Fruit fly (Drosophila melanogaster) whole organism, embryonic: ENCODE data around the gene Mocs1.

Source experiments
- CG10366 ChIP-seq: fragments of 200-800 bp; sonication (Bioruptor generic); IDR thresholded peaks from 2 replicates; pipeline ENCODE4 v1.3.6; 2022; ENCODE audit warnings: missing biosample characterization, missing genetic modification characterization
- CG10959 ChIP-seq: fragments of 200-800 bp; sonication (Bioruptor generic); IDR thresholded peaks from 2 replicates; pipeline ENCODE4 v1.3.6; 2022; ENCODE audit warnings: missing biosample characterization, missing genetic modification characterization
- CG13894 ChIP-seq: fragments of 200-800 bp; sonication (Bioruptor generic); optimal IDR thresholded peaks from 3 replicates; lab custom pipeline; 2018; ENCODE audit warnings: missing biosample characterization, mild to moderate bottlenecking, missing genetic modification characterization, moderate library complexity
- CG14710 ChIP-seq: fragments of 200-800 bp; sonication (Bioruptor generic); optimal IDR thresholded peaks from 3 replicates; lab custom pipeline; 2019; ENCODE audit warnings: missing biosample characterization, mild to moderate bottlenecking, missing genetic modification characterization, moderate library complexity
- CG15514 ChIP-seq: fragments of 200-800 bp; sonication (Bioruptor generic); optimal IDR thresholded peaks from 3 replicates; lab custom pipeline; 2017; ENCODE audit warnings: missing biosample characterization, missing genetic modification characterization, mild to moderate bottlenecking, moderate library complexity, missing genetic modification reagents
- CG18599 ChIP-seq: fragments of 200-800 bp; sonication (Bioruptor generic); optimal IDR thresholded peaks from 3 replicates; lab custom pipeline; 2017; ENCODE audit warnings: missing biosample characterization, missing genetic modification characterization, mild to moderate bottlenecking, moderate library complexity, missing genetic modification reagents
- CG2129 ChIP-seq: fragments of 200-800 bp; sonication (Bioruptor generic); IDR thresholded peaks from 2 replicates; pipeline ENCODE4 v1.3.6; 2022; ENCODE audit warnings: missing biosample characterization, missing genetic modification characterization; ENCODE audit not compliant: partially characterized antibody
- CG30403 ChIP-seq: fragments of 200-800 bp; sonication (Bioruptor generic); optimal IDR thresholded peaks from 3 replicates; lab custom pipeline; 2016; ENCODE audit warnings: missing biosample characterization, missing genetic modification characterization
- CG34376 ChIP-seq: fragments of 200-800 bp; sonication (Bioruptor generic); optimal IDR thresholded peaks from 2 replicates; lab custom pipeline; 2018; ENCODE audit warnings: missing biosample characterization, mild to moderate bottlenecking, missing genetic modification characterization
- CG3847 ChIP-seq: fragments of 200-800 bp; sonication (Bioruptor generic); IDR thresholded peaks from 2 replicates; pipeline ENCODE4 v1.3.6; 2022; ENCODE audit warnings: missing biosample characterization, missing genetic modification characterization
- CG6654 ChIP-seq: fragments of 200-800 bp; sonication (Bioruptor generic); optimal IDR thresholded peaks from 2 replicates; lab custom pipeline; 2017; ENCODE audit warnings: missing biosample characterization, mild to moderate bottlenecking, missing genetic modification characterization
- CG6813 ChIP-seq: fragments of 200-800 bp; sonication (Bioruptor generic); optimal IDR thresholded peaks from 2 replicates; lab custom pipeline; 2017; ENCODE audit warnings: missing biosample characterization, missing genetic modification characterization, mild to moderate bottlenecking, moderate library complexity, missing genetic modification reagents
- CG7271 ChIP-seq: fragments of 200-800 bp; sonication (Bioruptor generic); optimal IDR thresholded peaks from 2 replicates; lab custom pipeline; 2018; ENCODE audit warnings: missing biosample characterization, mild to moderate bottlenecking, missing genetic modification characterization, moderate library complexity
- CG8359 ChIP-seq: fragments of 200-800 bp; sonication (Bioruptor generic); optimal IDR thresholded peaks from 2 replicates; lab custom pipeline; 2017; ENCODE audit warnings: missing biosample characterization, mild to moderate bottlenecking, missing genetic modification characterization, borderline replicate concordance
- CG8388 ChIP-seq: fragments of 200-800 bp; sonication (Bioruptor generic); optimal IDR thresholded peaks from 2 replicates; lab custom pipeline; 2019; ENCODE audit warnings: missing biosample characterization, mild to moderate bottlenecking, missing genetic modification characterization, moderate library complexity
- CG8765 ChIP-seq: fragments of 200-800 bp; sonication (Bioruptor generic); IDR thresholded peaks from 2 replicates; pipeline ENCODE4 v1.3.6; 2022; ENCODE audit warnings: missing biosample characterization, missing genetic modification characterization
- Dip3 ChIP-seq: fragments of 200-800 bp; sonication (Bioruptor generic); optimal IDR thresholded peaks from 3 replicates; lab custom pipeline; 2016; ENCODE audit warnings: missing biosample characterization, missing genetic modification characterization
- Fer3 ChIP-seq: fragments of 200-800 bp; sonication (Bioruptor generic); optimal IDR thresholded peaks from 2 replicates; lab custom pipeline; 2018; ENCODE audit warnings: missing biosample characterization, mild to moderate bottlenecking, missing genetic modification characterization, moderate library complexity
- HHEX ChIP-seq: fragments of 200-800 bp; sonication (Bioruptor generic); optimal IDR thresholded peaks from 3 replicates; lab custom pipeline; 2017; ENCODE audit warnings: missing biosample characterization, mild to moderate bottlenecking, missing genetic modification characterization, missing genetic modification reagents
- HLHmδ ChIP-seq: fragments of 200-800 bp; sonication (Bioruptor generic); optimal IDR thresholded peaks from 2 replicates; lab custom pipeline; 2018; ENCODE audit warnings: missing biosample characterization, mild to moderate bottlenecking, missing genetic modification characterization, moderate library complexity
- Hsf ChIP-seq: fragments of 200-800 bp; sonication (Bioruptor generic); optimal IDR thresholded peaks from 3 replicates; lab custom pipeline; 2016; ENCODE audit warnings: missing biosample characterization, missing genetic modification characterization
- MBD-R2 ChIP-seq: fragments of 200-800 bp; sonication (Bioruptor generic); IDR thresholded peaks from 2 replicates; pipeline ENCODE4 v1.3.6; 2022; ENCODE audit warnings: missing biosample characterization, missing genetic modification characterization
- NC2α ChIP-seq: fragments of 200-800 bp; sonication (Bioruptor generic); optimal IDR thresholded peaks from 2 replicates; lab custom pipeline; 2016; ENCODE audit warnings: missing biosample characterization, missing genetic modification characterization
- Opbp ChIP-seq: fragments of 200-800 bp; sonication (Bioruptor generic); IDR thresholded peaks from 3 replicates; pipeline ENCODE4 v1.3.6; 2022; ENCODE audit warnings: missing biosample characterization, missing genetic modification characterization; ENCODE audit not compliant: partially characterized antibody
- Optix ChIP-seq: fragments of 200-800 bp; sonication (Bioruptor generic); IDR thresholded peaks from 3 replicates; pipeline ENCODE4 v1.3.6; 2022; ENCODE audit warnings: missing biosample characterization, missing genetic modification characterization
- Sox100B ChIP-seq: fragments of 200-800 bp; sonication (Bioruptor generic); optimal IDR thresholded peaks from 3 replicates; lab custom pipeline; 2018; ENCODE audit warnings: missing biosample characterization, mild to moderate bottlenecking, missing genetic modification characterization
- Sry-δ ChIP-seq: fragments of 200-800 bp; sonication (Bioruptor generic); optimal IDR thresholded peaks from 2 replicates; lab custom pipeline; 2016; ENCODE audit warnings: missing biosample characterization, missing genetic modification characterization
- Taf1 ChIP-seq: fragments of 200-800 bp; sonication (Bioruptor generic); IDR thresholded peaks from 2 replicates; pipeline ENCODE4 v1.3.6; 2022; ENCODE audit warnings: missing biosample characterization, missing genetic modification characterization
- amos ChIP-seq: fragments of 200-800 bp; sonication (Bioruptor generic); IDR thresholded peaks from 2 replicates; pipeline ENCODE4 v1.3.6; 2022; ENCODE audit warnings: missing biosample characterization, missing genetic modification characterization; ENCODE audit not compliant: partially characterized antibody
- aop ChIP-seq: fragments of 200-800 bp; sonication (Bioruptor generic); IDR thresholded peaks from 2 replicates; pipeline ENCODE4 v1.3.6; 2022; ENCODE audit warnings: missing biosample characterization, missing genetic modification characterization
- ara ChIP-seq: fragments of 200-800 bp; sonication (Bioruptor generic); IDR thresholded peaks from 2 replicates; pipeline ENCODE4 v1.3.6; 2022; ENCODE audit warnings: missing biosample characterization, missing genetic modification characterization
- az2 ChIP-seq: fragments of 200-800 bp; sonication (Bioruptor generic); optimal IDR thresholded peaks from 3 replicates; lab custom pipeline; 2016; ENCODE audit warnings: missing biosample characterization, missing genetic modification characterization
- cad ChIP-seq: fragments of >200 bp; optimal IDR thresholded peaks from 2 replicates; lab custom pipeline; 2017; ENCODE audit warnings: missing biosample characterization, missing genetic modification characterization
- cwo ChIP-seq: fragments of 200-800 bp; sonication (Bioruptor generic); optimal IDR thresholded peaks from 3 replicates; lab custom pipeline; 2017; ENCODE audit warnings: missing biosample characterization, missing genetic modification characterization, mild to moderate bottlenecking, moderate library complexity, missing genetic modification reagents
- disco-r ChIP-seq: fragments of 200-800 bp; sonication (Bioruptor generic); optimal IDR thresholded peaks from 2 replicates; lab custom pipeline; 2016; ENCODE audit warnings: missing biosample characterization, missing genetic modification characterization
- esg ChIP-seq: fragments of 200-800 bp; sonication (Bioruptor generic); conservative IDR thresholded peaks from 2 replicates; pipeline ENCODE4 v1.3.6; 2022; ENCODE audit warnings: missing biosample characterization, missing genetic modification characterization
- klu ChIP-seq: fragments of 200-800 bp; sonication (Bioruptor generic); IDR thresholded peaks from 2 replicates; pipeline ENCODE4 v1.3.6; 2022; ENCODE audit warnings: missing biosample characterization, missing genetic modification characterization
- mam ChIP-seq: fragments of 200-800 bp; sonication (Bioruptor generic); optimal IDR thresholded peaks from 3 replicates; lab custom pipeline; 2016; ENCODE audit warnings: missing biosample characterization, missing genetic modification characterization
- mld ChIP-seq: fragments of 200-800 bp; sonication (Bioruptor generic); IDR thresholded peaks from 3 replicates; pipeline ENCODE4 v1.3.6; 2022; ENCODE audit warnings: missing biosample characterization, missing genetic modification characterization; ENCODE audit not compliant: partially characterized antibody
- nerfin-1 ChIP-seq: fragments of 200-800 bp; sonication (Bioruptor generic); optimal IDR thresholded peaks from 3 replicates; lab custom pipeline; 2019; ENCODE audit warnings: missing biosample characterization, mild to moderate bottlenecking, missing genetic modification characterization, moderate library complexity
- pnt ChIP-seq: fragments of 200-800 bp; sonication (Bioruptor generic); optimal IDR thresholded peaks from 3 replicates; lab custom pipeline; 2016; ENCODE audit warnings: missing biosample characterization, missing genetic modification characterization
- psq ChIP-seq: fragments of 200-800 bp; sonication (Bioruptor generic); optimal IDR thresholded peaks from 2 replicates; lab custom pipeline; 2017; ENCODE audit warnings: missing biosample characterization, missing genetic modification characterization
- rib ChIP-seq: fragments of 200-800 bp; sonication (Bioruptor generic); IDR thresholded peaks from 2 replicates; pipeline ENCODE4 v1.3.6; 2022; ENCODE audit warnings: missing biosample characterization, missing genetic modification characterization
- sim ChIP-seq: fragments of 200-800 bp; sonication (Bioruptor generic); IDR thresholded peaks from 2 replicates; pipeline ENCODE4 v1.3.6; 2022; ENCODE audit warnings: missing biosample characterization, missing genetic modification characterization
- sob ChIP-seq: fragments of 200-800 bp; sonication (Bioruptor generic); IDR thresholded peaks from 2 replicates; pipeline ENCODE4 v1.3.6; 2022; ENCODE audit warnings: missing biosample characterization, missing genetic modification characterization
- stwl ChIP-seq: fragments of 200-800 bp; sonication (Bioruptor generic); optimal IDR thresholded peaks from 3 replicates; lab custom pipeline; 2018; ENCODE audit warnings: missing biosample characterization, mild to moderate bottlenecking, missing genetic modification characterization, moderate library complexity
- twi ChIP-seq: fragments of 200-800 bp; optimal IDR thresholded peaks from 2 replicates; lab custom pipeline; 2019; ENCODE audit warnings: missing biosample characterization, mild to moderate bottlenecking, missing genetic modification characterization, moderate library complexity
- vfl ChIP-seq: fragments of 200-800 bp; sonication (Bioruptor generic); optimal IDR thresholded peaks from 2 replicates; lab custom pipeline; 2016; ENCODE audit warnings: missing biosample characterization, missing genetic modification characterization
- zfh1 ChIP-seq: fragments of 200-800 bp; sonication (Bioruptor generic); IDR thresholded peaks from 3 replicates; pipeline ENCODE4 v1.3.6; 2022; ENCODE audit warnings: missing biosample characterization, missing genetic modification characterization

Mocs1 gene

DNA sequence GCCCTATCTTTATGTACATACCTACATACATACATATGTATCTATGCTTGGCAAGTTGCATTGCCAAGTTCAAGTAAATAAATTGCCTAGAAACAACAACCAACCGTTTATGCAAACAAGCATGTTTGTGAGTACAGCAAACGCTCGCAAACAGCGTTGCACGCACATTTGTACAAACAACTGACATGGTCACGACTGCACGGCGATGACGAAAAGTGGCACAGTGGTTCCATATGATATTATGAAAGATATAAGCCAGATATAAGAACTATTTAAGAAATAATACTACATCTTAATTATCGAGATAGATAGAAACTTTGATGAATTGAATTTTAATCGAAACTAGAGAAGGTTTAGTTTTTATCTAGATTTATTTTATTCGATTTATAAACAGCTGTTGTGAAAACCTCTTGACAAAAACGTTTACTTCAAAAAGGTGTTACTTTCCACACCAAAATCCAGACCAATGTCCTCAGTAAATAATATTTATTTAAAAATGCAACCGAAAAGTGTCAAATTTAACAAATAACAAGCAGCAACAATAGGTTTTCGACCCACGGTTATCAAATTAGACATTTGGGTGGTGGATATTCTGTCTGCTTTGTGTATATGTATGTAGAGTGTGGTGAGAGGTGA, 19.6 kb downstream of the Mocs1 start (continued):
- peak; percentile 23; the same call in 1 of the 2 replicates for TF ChIP-seq MBD-R2 (GFP tag; lab: Robert Waterston, UW)
- TF ChIP-seq mld (GFP tag; lab: Robert Waterston, UW), result no peak
- TF ChIP-seq CG8359 (GFP tag; lab: Kevin White, UChicago), result peak; percentile 71
- peak; percentile 69 for TF ChIP-seq pnt (GFP tag; lab: Kevin White, UChicago)
- peak; percentile 91 for TF ChIP-seq CG14710 (tag; lab: Kevin White, UChicago)
- peak; percentile 88 for TF ChIP-seq zfh1 (GFP tag; lab: Robert Waterston, UW)
- peak; percentile 50 for TF ChIP-seq CG8765
- peak; percentile 90 for TF ChIP-seq CG8388 (GFP tag; lab: Kevin White, UChicago)
- TF ChIP-seq CG18599 (GFP tag; lab: Kevin White, UChicago), result peak; percentile 85
- TF ChIP-seq nerfin-1, result peak; percentile 59
- TF ChIP-seq vfl (GFP tag; lab: Kevin White, UChicago), result peak; percentile 29
- TF ChIP-seq esg (GFP tag; lab: Robert Waterston, UW), result peak; percentile 80
- peak; percentile 73 for TF ChIP-seq disco-r (GFP tag; lab: Kevin White, UChicago)
- peak; percentile 52 for TF ChIP-seq Fer3 (tag; lab: Kevin White, UChicago)
- TF ChIP-seq CG10366 (GFP tag; lab: Robert Waterston, UW), result peak; percentile 68; the same call in 1 of the 2 replicates
- peak; percentile 87 for TF ChIP-seq cwo
- 0 out of 2 replicates have a peak, but pooled peaks have one; percentile 15 for TF ChIP-seq Taf1
- peak; percentile 65 for TF ChIP-seq HLHmδ (GFP tag; lab: Kevin White, UChicago)
- peak; percentile 35 for TF ChIP-seq Dip3 (GFP tag; lab: Kevin White, UChicago)
- peak; percentile 81 for TF ChIP-seq twi (tag; lab: Kevin White, UChicago)
- TF ChIP-seq cad, result no peak
- peak; percentile 83 for TF ChIP-seq CG10959 (GFP tag; lab: Robert Waterston, UW)
- no peak for TF ChIP-seq rib (GFP tag; lab: Robert Waterston, UW)
- TF ChIP-seq sim (GFP tag; lab: Robert Waterston, UW), result peak; percentile 71
- peak; percentile 18 for TF ChIP-seq stwl
- TF ChIP-seq klu, result peak; percentile 73; the same call in 1 of the 2 replicates
- TF ChIP-seq amos, result no peak
- TF ChIP-seq az2 (GFP tag; lab: Kevin White, UChicago), result peak; percentile 95
- no peak for TF ChIP-seq Opbp
- peak; percentile 22; the same call in 1 of the 2 replicates for TF ChIP-seq aop
- TF ChIP-seq CG13894 (tag; lab: Kevin White, UChicago), result no peak
- TF ChIP-seq CG30403 (GFP tag; lab: Kevin White, UChicago), result peak; percentile 94
- peak; percentile 75 for TF ChIP-seq psq
- peak; percentile 87 for TF ChIP-seq ara (GFP tag; lab: Robert Waterston, UW)
- peak; percentile 87 for TF ChIP-seq NC2α
- TF ChIP-seq sob (GFP tag; lab: Robert Waterston, UW), result peak; percentile 69; the same call in 1 of the 2 replicates
- peak; percentile 70 for TF ChIP-seq CG34376 (GFP tag; lab: Kevin White, UChicago)
- TF ChIP-seq CG6654 (GFP tag; lab: Kevin White, UChicago), result peak; percentile 67
- TF ChIP-seq Optix (GFP tag; lab: Robert Waterston, UW), result peak; percentile 75
- peak; percentile 71 for TF ChIP-seq mam (GFP tag; lab: Kevin White, UChicago)
- TF ChIP-seq CG3847, result peak; percentile 65
- peak; percentile 68 for TF ChIP-seq CG15514 (GFP tag; lab: Kevin White, UChicago)
- peak; percentile 87 for TF ChIP-seq HHEX (GFP tag; lab: Kevin White, UChicago)
- no peak for TF ChIP-seq CG2129 (GFP tag; lab: Robert Waterston, UW)
- peak; percentile 85 for TF ChIP-seq CG6813
- TF ChIP-seq Sox100B (GFP tag; lab: Kevin White, UChicago), result peak; percentile 97
- TF ChIP-seq Hsf (GFP tag; lab: Kevin White, UChicago), result peak; percentile 93
- TF ChIP-seq Sry-δ (GFP tag; lab: Kevin White, UChicago), result peak; percentile 35
- peak; percentile 67 for TF ChIP-seq CG7271 (tag; lab: Kevin White, UChicago)
